Worm (Caenorhabditis elegans) whole organism, L1 larva: ENCODE results near the gene raga-1.

Source experiments
- efl-3 ChIP-seq: fragments of 200-800 bp; sonication (Bioruptor generic); optimal IDR thresholded peaks from 2 replicates; lab custom pipeline; 2018; ENCODE audit warnings: mild to moderate bottlenecking, missing genetic modification characterization, missing compliant biosample characterization
- egl-27 ChIP-seq, 2 experiments: fragments of 150-350 bp in 1 of 2; sonication (generic microtip); optimal IDR thresholded peaks; 3 replicates each; lab custom pipeline; 2017 to 2018; ENCODE audit warnings: missing biosample characterization in 2 of 2, missing genetic modification characterization in 2 of 2, missing genetic modification reagents in 2 of 2
- fos-1 ChIP-seq: fragments of 150-350 bp; optimal IDR thresholded peaks from 2 replicates; lab custom pipeline; 2014; ENCODE audit warnings: missing biosample characterization, missing genetic modification characterization
- hlh-17 ChIP-seq: fragments of 200-800 bp; sonication (Bioruptor generic); optimal IDR thresholded peaks from 2 replicates; lab custom pipeline; 2018; ENCODE audit warnings: missing genetic modification characterization, mild to moderate bottlenecking, missing compliant biosample characterization, moderate library complexity, borderline replicate concordance
- irx-1 ChIP-seq: sonication (generic microtip); optimal IDR thresholded peaks from 2 replicates; lab custom pipeline; 2016; ENCODE audit warnings: missing genetic modification characterization, missing compliant biosample characterization
- lin-15B ChIP-seq: fragments of 150-350 bp; sonication (generic microtip); optimal IDR thresholded peaks from 3 replicates; lab custom pipeline; 2014; ENCODE audit warnings: missing biosample characterization, missing genetic modification characterization
- lin-39 ChIP-seq: fragments of 150-350 bp; optimal IDR thresholded peaks from 2 replicates; lab custom pipeline; 2014; ENCODE audit warnings: missing biosample characterization, missing genetic modification reagents, missing genetic modification characterization
- nhr-237 ChIP-seq: fragments of 150-350 bp; optimal IDR thresholded peaks from 2 replicates; lab custom pipeline; 2014; ENCODE audit warnings: missing biosample characterization, missing genetic modification characterization
- nhr-85 ChIP-seq: sonication (generic microtip); peaks from one replicate; lab custom pipeline; 2016; ENCODE audit warnings: missing genetic modification characterization, inconsistent platforms, missing compliant biosample characterization
- nhr-90 ChIP-seq: sonication (generic microtip); optimal IDR thresholded peaks from 2 replicates; lab custom pipeline; 2016; ENCODE audit warnings: mild to moderate bottlenecking, missing genetic modification characterization, missing compliant biosample characterization; ENCODE audit not compliant: poor library complexity
- unc-130 ChIP-seq: fragments of 150-350 bp; optimal IDR thresholded peaks from 2 replicates; lab custom pipeline; 2017; ENCODE audit warnings: missing biosample characterization, missing genetic modification characterization, inconsistent platforms
- unc-62 ChIP-seq: fragments of 150-350 bp; optimal IDR thresholded peaks from 2 replicates; lab custom pipeline; 2014; ENCODE audit warnings: missing biosample characterization, missing genetic modification reagents, missing genetic modification characterization
- zag-1 ChIP-seq: fragments of 150-350 bp; optimal IDR thresholded peaks from 2 replicates; lab custom pipeline; 2014; ENCODE audit warnings: missing biosample characterization, missing genetic modification characterization

ce11 chrII:11297217-11297738 lies 3.9 kb upstream of the raga-1 start, which contains the start of gene saps-1:
- TF ChIP-seq unc-130 (tag; lab: Kevin White, UChicago), result no peak
- no peak for TF ChIP-seq efl-3 (GFP tag; lab: Kevin White, UChicago)
- no peak for TF ChIP-seq lin-15B (tag; lab: Kevin White, UChicago)
- peak; percentile 31 for TF ChIP-seq nhr-85 (tag; lab: Kevin White, UChicago)
- no peak for TF ChIP-seq nhr-90
- no peak for TF ChIP-seq irx-1
- no peak for TF ChIP-seq egl-27 (tag; optimal IDR thresholded peaks at IDR 0.05; lab: Kevin White, UChicago)
- TF ChIP-seq unc-62 (GFP tag; lab: Kevin White, UChicago), result no peak
- TF ChIP-seq fos-1 (tag; lab: Kevin White, UChicago), result no peak
- TF ChIP-seq hlh-17 (GFP tag; lab: Kevin White, UChicago), result no peak
- no peak for TF ChIP-seq nhr-237
- TF ChIP-seq zag-1 (tag; lab: Kevin White, UChicago), result no peak
- TF ChIP-seq lin-39 (tag; lab: Kevin White, UChicago), result no peak
